Fruit fly (Drosophila melanogaster) whole organism, prepupa: ENCODE data around the gene Bicra.

Source experiments
- CG11294 ChIP-seq: fragments of 200-800 bp; sonication (Bioruptor generic); IDR thresholded peaks from 2 replicates; pipeline ENCODE4 v1.3.6; 2022; ENCODE audit warnings: missing biosample characterization, missing genetic modification characterization
- CG31627 ChIP-seq: fragments of 200-800 bp; sonication (Bioruptor generic); optimal IDR thresholded peaks from 3 replicates; lab custom pipeline; 2016; ENCODE audit warnings: missing biosample characterization, missing genetic modification characterization
- CG8632 ChIP-seq: fragments of 200-800 bp; sonication (Bioruptor generic); optimal IDR thresholded peaks from 3 replicates; lab custom pipeline; 2016; ENCODE audit warnings: missing biosample characterization, missing genetic modification characterization
- Hr38 ChIP-seq: sonication (Bioruptor generic); optimal IDR thresholded peaks from 2 replicates; lab custom pipeline; 2016; ENCODE audit warnings: missing biosample characterization, missing genetic modification characterization
- OdsH ChIP-seq: fragments of 200-800 bp; sonication (Bioruptor generic); optimal IDR thresholded peaks from 3 replicates; lab custom pipeline; 2016; ENCODE audit warnings: missing biosample characterization, missing genetic modification characterization
- dsx ChIP-seq: fragments of 200-800 bp; optimal IDR thresholded peaks from 3 replicates; lab custom pipeline; 2019; ENCODE audit warnings: missing biosample characterization, mild to moderate bottlenecking, missing genetic modification characterization, moderate library complexity; ENCODE audit not compliant: poor library complexity, severe bottlenecking
- eg ChIP-seq: fragments of 200-800 bp; sonication (Bioruptor generic); IDR thresholded peaks from 3 replicates; pipeline ENCODE4 v1.3.6; 2022; ENCODE audit warnings: missing biosample characterization, missing genetic modification characterization

dm6 chr3R:29111795-29112194 is 49.0 kb downstream of the Bicra start:
- no peak for TF ChIP-seq CG31627 (GFP tag; lab: Kevin White, UChicago)
- TF ChIP-seq OdsH (GFP tag; lab: Kevin White, UChicago): no peak
- TF ChIP-seq CG11294 (GFP tag; lab: Robert Waterston, UW): no peak
- no peak for TF ChIP-seq CG8632
- TF ChIP-seq eg (GFP tag; lab: Robert Waterston, UW): no peak
- no peak for TF ChIP-seq Hr38 (GFP tag; lab: Kevin White, UChicago)
- no peak for TF ChIP-seq dsx
